Worm (Caenorhabditis elegans): ENCODE measurements around the gene upb-1.

- no peak for TF ChIP-seq nhr-237 (tag; optimal IDR thresholded peaks at IDR 0.05)
- TF ChIP-seq lin-13 (tag; optimal IDR thresholded peaks at IDR 0.05), result no peak
- no peak for TF ChIP-seq unc-39 (tag; optimal IDR thresholded peaks at IDR 0.05)
- TF ChIP-seq ces-1 (GFP tag; optimal IDR thresholded peaks at IDR 0.05), result no peak
- TF ChIP-seq pha-4 (tag; optimal IDR thresholded peaks at IDR 0.05), result no peak
- no peak for TF ChIP-seq sem-2 (GFP tag; optimal IDR thresholded peaks at IDR 0.05)
- no peak for TF ChIP-seq lin-32 (GFP tag; optimal IDR thresholded peaks at IDR 0.05)
- no peak for TF ChIP-seq elt-1 (tag; optimal IDR thresholded peaks at IDR 0.05; ENCODE audit: borderline replicate concordance, insufficient read depth)
- TF ChIP-seq nhr-28 (tag; optimal IDR thresholded peaks at IDR 0.05), result no peak
These were observed 49.6 kb upstream of the upb-1 start for ce11 chrII:6339511-6339910.
